Worm (Caenorhabditis elegans) whole organism, L1 larva: ENCODE results near the gene C50F4.10.

Experiments used
- C16A3.4 ChIP-seq: fragments of 150-350 bp; optimal IDR thresholded peaks from 2 replicates; lab custom pipeline; 2014; ENCODE audit warnings: missing biosample characterization, missing genetic modification characterization
- Y116A8C.19 ChIP-seq: sonication (generic microtip); optimal IDR thresholded peaks from 2 replicates; lab custom pipeline; 2016; ENCODE audit warnings: missing compliant biosample characterization, missing genetic modification characterization, borderline replicate concordance
- alr-1 ChIP-seq: fragments of 200-800 bp; sonication (Bioruptor generic); optimal IDR thresholded peaks from 2 replicates; lab custom pipeline; 2018; ENCODE audit warnings: borderline replicate concordance, mild to moderate bottlenecking, missing genetic modification characterization, missing compliant biosample characterization
- ama-1 ChIP-seq: fragments of 150-350 bp; optimal IDR thresholded peaks from 2 replicates; lab custom pipeline; 2014
- blmp-1 ChIP-seq: fragments of 150-350 bp; optimal IDR thresholded peaks from 2 replicates; lab custom pipeline; 2014; ENCODE audit warnings: missing biosample characterization, missing genetic modification characterization
- ceh-8 ChIP-seq: fragments of 200-800 bp; sonication (Bioruptor generic); optimal IDR thresholded peaks from 2 replicates; lab custom pipeline; 2018; ENCODE audit warnings: mild to moderate bottlenecking, missing genetic modification characterization, moderate library complexity, missing compliant biosample characterization
- ces-1 ChIP-seq: fragments of 150-350 bp; optimal IDR thresholded peaks from 2 replicates; lab custom pipeline; 2014; ENCODE audit warnings: missing biosample characterization, missing genetic modification reagents, missing genetic modification characterization
- dsc-1 ChIP-seq: sonication (generic microtip); optimal IDR thresholded peaks from 2 replicates; lab custom pipeline; 2016; ENCODE audit warnings: mild to moderate bottlenecking, missing genetic modification characterization, missing compliant biosample characterization
- efl-1 ChIP-seq, 4 experiments: fragments of 150-350 bp; optimal IDR thresholded peaks in 3 of 4; peaks in 1 of 4; 1 replicate in 1 of 4; 2 replicates in 3 of 4; lab custom pipeline; 2014; ENCODE audit warnings: missing biosample characterization in 2 of 4, missing genetic modification characterization in 2 of 4, missing genetic modification reagents in 2 of 4
- egl-27 ChIP-seq, 2 experiments: fragments of 150-350 bp in 1 of 2; sonication (generic microtip); optimal IDR thresholded peaks; 3 replicates each; lab custom pipeline; 2017 to 2018; ENCODE audit warnings: missing biosample characterization in 2 of 2, missing genetic modification characterization in 2 of 2, missing genetic modification reagents in 2 of 2
- elt-2 ChIP-seq: sonication (generic microtip); optimal IDR thresholded peaks from 2 replicates; lab custom pipeline; 2016; ENCODE audit warnings: missing genetic modification characterization, mild to moderate bottlenecking, inconsistent platforms, missing compliant biosample characterization, missing genetic modification reagents
- ets-5 ChIP-seq: fragments of 200-800 bp; sonication (Bioruptor generic); IDR thresholded peaks from 2 replicates; pipeline ENCODE4 v1.3.6; 2022; ENCODE audit warnings: missing genetic modification characterization, missing compliant biosample characterization
- fkh-10 ChIP-seq: sonication (generic microtip); optimal IDR thresholded peaks from 2 replicates; lab custom pipeline; 2017; ENCODE audit warnings: missing biosample characterization, missing genetic modification reagents, missing genetic modification characterization
- fkh-8 ChIP-seq: sonication (generic microtip); optimal IDR thresholded peaks from 2 replicates; lab custom pipeline; 2016; ENCODE audit warnings: mild to moderate bottlenecking, missing genetic modification characterization, missing compliant biosample characterization
- fos-1 ChIP-seq: fragments of 150-350 bp; optimal IDR thresholded peaks from 2 replicates; lab custom pipeline; 2014; ENCODE audit warnings: missing biosample characterization, missing genetic modification characterization
- grh-1 ChIP-seq: fragments of 200-800 bp; sonication (Bioruptor generic); IDR thresholded peaks from 2 replicates; pipeline ENCODE4 v1.3.6; 2022; ENCODE audit warnings: missing genetic modification reagents, missing genetic modification characterization, missing compliant biosample characterization
- hlh-17 ChIP-seq: fragments of 200-800 bp; sonication (Bioruptor generic); optimal IDR thresholded peaks from 2 replicates; lab custom pipeline; 2018; ENCODE audit warnings: missing genetic modification characterization, mild to moderate bottlenecking, missing compliant biosample characterization, moderate library complexity, borderline replicate concordance
- hlh-4 ChIP-seq: sonication (generic microtip); optimal IDR thresholded peaks from 2 replicates; lab custom pipeline; 2016; ENCODE audit warnings: mild to moderate bottlenecking, missing genetic modification characterization, missing compliant biosample characterization
- hpl-2 ChIP-seq: fragments of 150-350 bp; optimal IDR thresholded peaks from 2 replicates; lab custom pipeline; 2014; ENCODE audit warnings: missing biosample characterization, missing genetic modification reagents, missing genetic modification characterization
- irx-1 ChIP-seq: sonication (generic microtip); optimal IDR thresholded peaks from 2 replicates; lab custom pipeline; 2016; ENCODE audit warnings: missing genetic modification characterization, missing compliant biosample characterization
- isw-1 ChIP-seq: fragments of 200-800 bp; sonication (Bioruptor generic); IDR thresholded peaks from 2 replicates; pipeline ENCODE4 v1.3.6; 2022; ENCODE audit warnings: missing genetic modification characterization, missing compliant biosample characterization
- lin-14 ChIP-seq: fragments of 200-800 bp; sonication (Bioruptor generic); optimal IDR thresholded peaks from 2 replicates; lab custom pipeline; 2018; ENCODE audit warnings: mild to moderate bottlenecking, missing genetic modification characterization, moderate library complexity, missing compliant biosample characterization
- lin-15B ChIP-seq: fragments of 150-350 bp; sonication (generic microtip); optimal IDR thresholded peaks from 3 replicates; lab custom pipeline; 2014; ENCODE audit warnings: missing biosample characterization, missing genetic modification characterization
- mep-1 ChIP-seq: fragments of 150-350 bp; optimal IDR thresholded peaks from 2 replicates; lab custom pipeline; 2014; ENCODE audit warnings: missing biosample characterization, missing genetic modification characterization
- nhr-19 ChIP-seq: fragments of 200-800 bp; sonication (Bioruptor generic); conservative IDR thresholded peaks from 2 replicates; pipeline ENCODE4 v1.3.6; 2022; ENCODE audit warnings: missing genetic modification characterization, missing compliant biosample characterization
- nhr-20 ChIP-seq: sonication (generic microtip); optimal IDR thresholded peaks from 2 replicates; lab custom pipeline; 2016; ENCODE audit warnings: mild to moderate bottlenecking, missing genetic modification characterization, missing compliant biosample characterization
- nhr-28 ChIP-seq: fragments of 150-350 bp; optimal IDR thresholded peaks from 2 replicates; lab custom pipeline; 2014; ENCODE audit warnings: missing biosample characterization, missing genetic modification characterization
- nhr-71 ChIP-seq: sonication (generic microtip); optimal IDR thresholded peaks from 2 replicates; lab custom pipeline; 2016; ENCODE audit warnings: mild to moderate bottlenecking, missing genetic modification characterization, moderate library complexity, missing compliant biosample characterization
- nhr-84 ChIP-seq: sonication (generic microtip); optimal IDR thresholded peaks from 2 replicates; lab custom pipeline; 2017; ENCODE audit warnings: missing biosample characterization, missing genetic modification characterization
- pax-3 ChIP-seq: fragments of 200-800 bp; sonication (Bioruptor generic); optimal IDR thresholded peaks from 2 replicates; lab custom pipeline; 2018; ENCODE audit warnings: mild to moderate bottlenecking, missing genetic modification characterization, moderate library complexity, missing compliant biosample characterization
- rnt-1 ChIP-seq: sonication (generic microtip); optimal IDR thresholded peaks from 2 replicates; lab custom pipeline; 2016; ENCODE audit warnings: mild to moderate bottlenecking, missing genetic modification characterization, moderate library complexity, missing compliant biosample characterization
- sox-4 ChIP-seq: sonication (generic microtip); optimal IDR thresholded peaks from 2 replicates; lab custom pipeline; 2016; ENCODE audit warnings: missing genetic modification characterization, missing compliant biosample characterization
- swsn-7 ChIP-seq: sonication (generic microtip); optimal IDR thresholded peaks from 2 replicates; lab custom pipeline; 2016; ENCODE audit warnings: missing genetic modification characterization, missing compliant biosample characterization
- tlp-1 ChIP-seq: fragments of 150-350 bp; optimal IDR thresholded peaks from 2 replicates; lab custom pipeline; 2014; ENCODE audit warnings: missing biosample characterization, missing genetic modification characterization
- unc-30 ChIP-seq: sonication (generic microtip); optimal IDR thresholded peaks from 2 replicates; lab custom pipeline; 2017; ENCODE audit warnings: missing biosample characterization, missing genetic modification characterization
- unc-98 ChIP-seq: fragments of 200-800 bp; sonication (Bioruptor generic); IDR thresholded peaks from 2 replicates; pipeline ENCODE4 v1.3.6; 2022; ENCODE audit warnings: missing genetic modification characterization, missing compliant biosample characterization
- zag-1 ChIP-seq: fragments of 150-350 bp; optimal IDR thresholded peaks from 2 replicates; lab custom pipeline; 2014; ENCODE audit warnings: missing biosample characterization, missing genetic modification characterization
- zip-4 ChIP-seq: fragments of 200-800 bp; sonication (Bioruptor generic); optimal IDR thresholded peaks from 2 replicates; lab custom pipeline; 2018; ENCODE audit warnings: mild to moderate bottlenecking, missing genetic modification characterization, moderate library complexity, missing compliant biosample characterization
- ztf-4 ChIP-seq: fragments of 150-350 bp; optimal IDR thresholded peaks from 2 replicates; lab custom pipeline; 2014; ENCODE audit warnings: missing biosample characterization, missing genetic modification characterization

Gene C50F4.10

DNA sequence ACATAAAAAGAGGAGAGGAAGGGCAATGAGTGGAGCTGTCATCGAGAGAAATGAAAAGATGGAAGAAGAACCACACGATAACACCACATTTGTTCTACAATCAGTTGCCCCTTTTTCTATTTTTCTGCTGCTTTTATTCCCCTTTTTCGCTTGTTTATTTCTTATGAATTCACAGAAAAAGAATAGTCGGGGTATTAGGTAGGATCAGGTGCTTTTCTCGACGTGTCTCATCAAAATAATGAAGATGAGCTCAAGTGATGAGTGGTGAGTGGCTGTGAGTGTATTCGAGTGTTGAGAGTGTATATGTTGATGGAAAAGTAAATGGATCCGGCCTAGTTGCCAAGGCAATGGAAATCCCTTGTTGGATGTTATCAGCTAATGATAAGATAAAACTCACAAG lies 45.9 kb downstream of the C50F4.10 start:
- TF ChIP-seq nhr-28 (tag; lab: Kevin White, UChicago) (no peak), ceh-8 (no peak), unc-30 (tag; lab: Kevin White, UChicago) (no peak), egl-27 (tag; optimal IDR thresholded peaks at IDR 0.05; lab: Kevin White, UChicago) (no peak), elt-2 (tag; lab: Kevin White, UChicago) (no peak), isw-1 (no peak), fos-1 (no peak), nhr-84 (tag; lab: Kevin White, UChicago) (no peak), zag-1 (tag; lab: Kevin White, UChicago) (no peak), sox-4 (tag; lab: Kevin White, UChicago) (peak; percentile 9), Y116A8C.19 (tag; lab: Kevin White, UChicago) (no peak), ets-5 (no peak), C16A3.4 (tag; lab: Kevin White, UChicago) (no peak), swsn-7 (tag; lab: Kevin White, UChicago) (no peak), hlh-4 (tag; lab: Kevin White, UChicago) (no peak), lin-15B (tag; lab: Kevin White, UChicago) (no peak), irx-1 (no peak), blmp-1 (tag; lab: Kevin White, UChicago) (no peak), zip-4 (no peak), hlh-17 (no peak), ces-1 (no peak), unc-98 (GFP tag; lab: Robert Waterston, UW) (no peak), rnt-1 (tag; lab: Kevin White, UChicago) (no peak), grh-1 (no peak), pax-3 (tag; lab: Kevin White, UChicago) (peak; percentile 38), fkh-8 (tag; lab: Kevin White, UChicago) (peak; percentile 15), nhr-71 (tag; lab: Kevin White, UChicago) (peak; percentile 5), dsc-1 (tag; lab: Kevin White, UChicago) (peak; percentile 88), efl-1 (optimal IDR thresholded peaks at IDR 0.05; lab: Kevin White, UChicago) (no peak), efl-1 (GFP tag; optimal IDR thresholded peaks at IDR 0.05 in 1 of 2; lab: Kevin White, UChicago) (peak in 1 of 2 experiments; percentile 69)

DNA sequence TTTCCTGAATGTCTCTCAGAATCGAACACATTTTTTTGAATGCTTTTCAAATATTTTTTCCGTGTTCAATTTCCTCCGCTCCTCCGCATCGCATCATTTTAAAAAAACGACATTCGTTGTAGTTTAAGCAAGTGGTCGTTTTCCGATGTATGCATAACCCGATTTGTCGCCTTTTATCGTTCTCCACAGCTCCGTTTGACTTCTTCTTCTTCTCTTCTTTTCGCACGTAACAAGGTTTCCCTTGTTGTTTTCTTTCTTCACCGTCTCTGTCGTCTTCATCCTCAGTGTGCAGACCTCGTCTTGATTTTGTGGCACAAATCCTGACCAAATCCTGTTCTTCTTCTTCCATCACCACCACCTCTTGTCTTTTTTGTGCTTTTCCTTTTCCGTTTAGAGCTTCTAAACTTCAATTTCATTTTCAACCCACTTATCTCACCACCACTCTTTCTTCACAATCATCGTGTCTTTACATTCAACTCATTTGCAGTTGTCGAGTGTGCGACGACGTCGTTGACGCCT lies 47.6 kb downstream of the C50F4.10 start, which contains the start of gene K06A4.2:
TSS of gene K06A4.2 (plus strand) at position 469 of the 519 bp plus-strand sequence.
- TF ChIP-seq ztf-4 (tag; lab: Kevin White, UChicago) (no peak), tlp-1 (no peak), lin-14 (GFP tag; lab: Kevin White, UChicago) (peak; percentile 57), fkh-10 (GFP tag; lab: Kevin White, UChicago) (peak; percentile 90), alr-1 (tag; lab: Kevin White, UChicago) (no peak)

DNA sequence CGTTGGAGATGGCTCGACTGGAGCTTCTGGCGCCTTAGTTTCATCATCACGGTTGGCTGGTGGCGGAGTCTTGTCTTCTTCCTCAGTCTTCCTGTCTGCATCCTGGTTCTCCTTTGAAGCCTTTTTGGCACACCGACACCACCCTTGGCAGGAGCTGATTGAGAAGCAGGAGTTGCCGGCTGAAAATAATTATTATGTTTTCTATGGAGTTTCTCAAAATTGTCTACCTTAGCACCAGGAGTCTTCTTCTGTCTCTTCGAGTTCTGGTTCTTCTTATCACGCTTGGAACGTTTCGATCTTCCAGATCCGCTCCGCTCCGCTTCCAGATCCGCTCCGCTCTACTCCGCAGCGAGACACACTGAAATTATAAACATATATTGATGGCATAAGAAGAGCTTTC lies 50.8 kb downstream of the C50F4.10 start, which contains the start of gene K06A4.6:
TSS of gene K06A4.6 (minus strand) at position 101 of the 400 bp plus-strand sequence.
- TF ChIP-seq ama-1 (lab: Kevin White, UChicago) (no peak), mep-1 (tag; lab: Kevin White, UChicago) (no peak), nhr-19 (GFP tag; lab: Robert Waterston, UW) (no peak), nhr-20 (tag; lab: Kevin White, UChicago) (no peak), hpl-2 (no peak), C16A3.4 (tag; lab: Kevin White, UChicago) (no peak)
